Worm (Caenorhabditis elegans): ENCODE data around the gene F44E5.17.

DNA sequence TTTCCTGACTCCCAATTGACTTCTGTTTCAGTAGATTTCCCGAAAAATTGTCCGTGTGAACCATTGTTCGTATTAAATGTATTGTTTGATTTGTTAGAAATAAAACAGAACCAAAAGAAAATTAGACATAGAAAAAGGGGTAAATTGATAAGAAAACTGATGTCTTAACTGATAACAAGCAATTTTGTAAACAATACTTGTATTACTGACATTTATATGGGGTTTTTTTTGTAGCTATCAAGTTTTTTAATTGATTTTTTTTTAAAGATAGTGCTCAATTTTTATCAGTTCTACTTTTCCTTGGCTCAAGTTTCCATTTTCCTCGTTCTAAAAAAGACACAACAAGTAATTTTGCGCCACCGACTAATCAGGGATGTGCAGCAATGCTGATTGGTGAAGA lies 48.8 kb upstream of the F44E5.17 start:
- TF ChIP-seq ces-1 (GFP tag; optimal IDR thresholded peaks at IDR 0.05) (no peak), snpc-4 (tag; optimal IDR thresholded peaks at IDR 0.05) (no peak), dpl-1 (GFP tag; optimal IDR thresholded peaks at IDR 0.05) (no peak), sptf-1 (tag; optimal IDR thresholded peaks at IDR 0.05) (no peak), vab-15 (tag; optimal IDR thresholded peaks at IDR 0.05) (no peak), jun-1 (tag; optimal IDR thresholded peaks at IDR 0.05) (no peak), ztf-11 (tag; optimal IDR thresholded peaks at IDR 0.05) (no peak), aha-1 (tag; optimal IDR thresholded peaks at IDR 0.05) (no peak)

All from whole organism, L1 larva.